Fruit fly (Drosophila melanogaster): ENCODE measurements around the gene CG31643.

Gene CG31643

dm6 chr2L:6000065-6000464 lies 37.9 kb upstream of the CG31643 start, which contains the start of gene Tsp26A:
TSS of gene Tsp26A (plus strand) at chr2L:6000228.
- TF ChIP-seq gfzf (GFP tag; optimal IDR thresholded peaks at IDR 0.05) (peak; percentile 67), CG9437 (GFP tag; optimal IDR thresholded peaks at IDR 0.05) (peak; percentile 81), CG9797 (GFP tag; optimal IDR thresholded peaks at IDR 0.05) (peak; percentile 40), phol (tag; optimal IDR thresholded peaks at IDR 0.05) (peak; percentile 93), tin (GFP tag; optimal IDR thresholded peaks at IDR 0.05) (no peak), CoRest (tag; optimal IDR thresholded peaks at IDR 0.05) (peak; percentile 15), ranshi (GFP tag; IDR thresholded peaks at IDR 0.05) (0 out of 2 replicates have a peak, but pooled peaks have one; percentile 16), MBD-R2 (GFP tag; IDR thresholded peaks at IDR 0.05) (peak; percentile 63), NK7.1 (GFP tag; optimal IDR thresholded peaks at IDR 0.05) (no peak), Ets97D (GFP tag; optimal IDR thresholded peaks at IDR 0.05) (peak; percentile 29), H15 (GFP tag; IDR thresholded peaks at IDR 0.05) (no peak), CG2116 (GFP tag; optimal IDR thresholded peaks at IDR 0.05) (no peak), CG15601 (tag; optimal IDR thresholded peaks at IDR 0.05) (no peak), E2f2 (GFP tag; IDR thresholded peaks at IDR 0.05) (peak; percentile 56), zfh1 (GFP tag; IDR thresholded peaks at IDR 0.05) (peak; percentile 27; the same call in 1 of the 3 replicates), chinmo (GFP tag; IDR thresholded peaks at IDR 0.05; ENCODE audit: partially characterized antibody) (0 out of 4 replicates have a peak, but pooled peaks have one; percentile 52), Dp (GFP tag; optimal IDR thresholded peaks at IDR 0.05) (peak; percentile 47), Rfx (GFP tag; IDR thresholded peaks at IDR 0.05) (peak; percentile 23; the same call in 1 of the 2 replicates), CG6791 (GFP tag; IDR thresholded peaks at IDR 0.05; ENCODE audit: partially characterized antibody) (0 out of 3 replicates have a peak, but pooled peaks have one; percentile 35), MESR4 (GFP tag; optimal IDR thresholded peaks at IDR 0.05) (peak; percentile 78), pzg (GFP tag; optimal IDR thresholded peaks at IDR 0.05) (peak; percentile 42), stwl (tag; optimal IDR thresholded peaks at IDR 0.05) (peak; percentile 55), row (GFP tag; IDR thresholded peaks at IDR 0.05) (0 out of 3 replicates have a peak, but pooled peaks have one; percentile 23), CG4617 (GFP tag; optimal IDR thresholded peaks at IDR 0.05; ENCODE audit: borderline replicate concordance) (peak; percentile 61), CG1529 (GFP tag; optimal IDR thresholded peaks at IDR 0.05) (no peak), Myb (GFP tag; optimal IDR thresholded peaks at IDR 0.05) (peak; percentile 39), bbx (GFP tag; IDR thresholded peaks at IDR 0.05; ENCODE audit: partially characterized antibody) (peak; percentile 48; the same call in 1 of the 2 replicates), Med (GFP tag) (peak; percentile 62)

dm6 chr2L:6006508-6007232 lies 31.2 kb upstream of the CG31643 start, which contains the start of gene Gal:
TSS of gene Gal (minus strand) at chr2L:6006827.
- no peak for TF ChIP-seq CG14050 (GFP tag; IDR thresholded peaks at IDR 0.05)
- no peak for TF ChIP-seq CG17829 (tag; optimal IDR thresholded peaks at IDR 0.05)
- TF ChIP-seq exex (tag; optimal IDR thresholded peaks at IDR 0.05), result peak; percentile 97
- TF ChIP-seq sr (GFP tag; IDR thresholded peaks at IDR 0.05), result 0 out of 3 replicates have a peak, but pooled peaks have one; percentile 53
- TF ChIP-seq CG31224 (GFP tag; IDR thresholded peaks at IDR 0.05), result no peak
- TF ChIP-seq Lim3 (GFP tag; IDR thresholded peaks at IDR 0.05), result no peak
- no peak for TF ChIP-seq Gug (GFP tag; IDR thresholded peaks at IDR 0.05)
- TF ChIP-seq CG2199 (GFP tag; IDR thresholded peaks at IDR 0.05), result 0 out of 3 replicates have a peak, but pooled peaks have one; percentile 35
- 0 out of 3 replicates have a peak, but pooled peaks have one; percentile 30 for TF ChIP-seq CG3726 (GFP tag; IDR thresholded peaks at IDR 0.05)
- TF ChIP-seq Hr78 (GFP tag; optimal IDR thresholded peaks at IDR 0.05), result peak in 1 of 2 experiments; percentile 28
- no peak for TF ChIP-seq gcm2 (GFP tag; optimal IDR thresholded peaks at IDR 0.05)
- TF ChIP-seq Med (GFP tag), result peak; percentile 64
- TF ChIP-seq ci (GFP tag; IDR thresholded peaks at IDR 0.05), result peak; percentile 33; the same call in 1 of the 3 replicates
- peak; percentile 1 for TF ChIP-seq CG34376 (GFP tag; optimal IDR thresholded peaks at IDR 0.05)
- TF ChIP-seq nom (GFP tag; optimal IDR thresholded peaks at IDR 0.05), result peak; percentile 42
- no peak for TF ChIP-seq CG16863 (GFP tag; optimal IDR thresholded peaks at IDR 0.05)
- TF ChIP-seq CG10959 (GFP tag; IDR thresholded peaks at IDR 0.05), result no peak
- TF ChIP-seq sug (tag; optimal IDR thresholded peaks at IDR 0.05), result peak; percentile 83
- TF ChIP-seq CG14965 (GFP tag; optimal IDR thresholded peaks at IDR 0.05; ENCODE audit: borderline replicate concordance), result no peak
- no peak for TF ChIP-seq CG17186 (GFP tag; optimal IDR thresholded peaks at IDR 0.05)
- no peak for TF ChIP-seq CG8089 (GFP tag; optimal IDR thresholded peaks at IDR 0.05)
- peak; percentile 2 for TF ChIP-seq gro (GFP tag; optimal IDR thresholded peaks at IDR 0.05)

Measured in whole organism, embryonic.